Worm (Caenorhabditis elegans) whole organism, L2 larva: Measurements from ENCODE around the gene apt-9.

Experiments
- C34F6.9 ChIP-seq: fragments of 150-350 bp; optimal IDR thresholded peaks from 2 replicates; lab custom pipeline; 2014; ENCODE audit warnings: missing biosample characterization, missing genetic modification characterization
- F13H6.1 ChIP-seq: sonication (generic microtip); optimal IDR thresholded peaks from 2 replicates; lab custom pipeline; 2016; ENCODE audit warnings: missing genetic modification characterization, missing compliant biosample characterization
- R02D3.7 ChIP-seq: fragments of 150-350 bp; optimal IDR thresholded peaks from 2 replicates; lab custom pipeline; 2014; ENCODE audit warnings: missing biosample characterization, missing genetic modification characterization
- ZK546.5 ChIP-seq: sonication (generic microtip); optimal IDR thresholded peaks from 2 replicates; lab custom pipeline; 2017; ENCODE audit warnings: missing biosample characterization, missing genetic modification characterization
- alr-1 ChIP-seq: fragments of 150-350 bp; optimal IDR thresholded peaks from 2 replicates; lab custom pipeline; 2014; ENCODE audit warnings: missing biosample characterization, missing genetic modification characterization
- aly-2 ChIP-seq: fragments of 150-350 bp; optimal IDR thresholded peaks from 2 replicates; lab custom pipeline; 2014; ENCODE audit warnings: missing biosample characterization, missing genetic modification characterization
- ama-1 ChIP-seq: fragments of 150-350 bp; optimal IDR thresholded peaks from 2 replicates; lab custom pipeline; 2018; ENCODE audit warnings: inconsistent platforms
- ceh-16 ChIP-seq: fragments of 150-350 bp; optimal IDR thresholded peaks from 2 replicates; lab custom pipeline; 2014; ENCODE audit warnings: missing biosample characterization, missing genetic modification characterization
- crh-2 ChIP-seq: sonication (generic microtip); optimal IDR thresholded peaks from 2 replicates; lab custom pipeline; 2017; ENCODE audit warnings: missing biosample characterization, missing genetic modification characterization
- dmd-4 ChIP-seq: sonication (generic microtip); optimal IDR thresholded peaks from 2 replicates; lab custom pipeline; 2017; ENCODE audit warnings: missing biosample characterization, missing genetic modification characterization
- egl-27 ChIP-seq: sonication (generic microtip); optimal IDR thresholded peaks from 3 replicates; lab custom pipeline; 2017; ENCODE audit warnings: missing biosample characterization, missing genetic modification reagents, missing genetic modification characterization
- elt-1 ChIP-seq: fragments of 150-350 bp; optimal IDR thresholded peaks from 2 replicates; lab custom pipeline; 2014; ENCODE audit warnings: missing biosample characterization, missing genetic modification characterization
- fos-1 ChIP-seq: fragments of 150-350 bp; optimal IDR thresholded peaks from 2 replicates; lab custom pipeline; 2014; ENCODE audit warnings: missing biosample characterization, missing genetic modification characterization
- gmeb-1 ChIP-seq: fragments of 150-350 bp; optimal IDR thresholded peaks from 2 replicates; lab custom pipeline; 2014; ENCODE audit warnings: missing biosample characterization, missing genetic modification characterization
- lin-39 ChIP-seq: fragments of 150-350 bp; optimal IDR thresholded peaks from 2 replicates; lab custom pipeline; 2014; ENCODE audit warnings: missing biosample characterization, missing genetic modification reagents, missing genetic modification characterization
- mab-5 ChIP-seq: fragments of 150-350 bp; optimal IDR thresholded peaks from 2 replicates; lab custom pipeline; 2014; ENCODE audit warnings: missing biosample characterization, missing genetic modification characterization
- mbf-1 ChIP-seq: sonication (generic microtip); optimal IDR thresholded peaks from 2 replicates; lab custom pipeline; 2017; ENCODE audit warnings: missing biosample characterization, missing genetic modification characterization
- mdl-1 ChIP-seq, 2 experiments: fragments of 150-350 bp in 1 of 2; sonication (generic microtip) in 1 of 2; optimal IDR thresholded peaks; 2 replicates each; lab custom pipeline; 2017; ENCODE audit warnings: missing biosample characterization in 2 of 2, missing genetic modification characterization in 2 of 2
- nhr-10 ChIP-seq: sonication (generic microtip); optimal IDR thresholded peaks from 2 replicates; lab custom pipeline; 2017; ENCODE audit warnings: missing biosample characterization, missing genetic modification characterization
- nhr-11 ChIP-seq: fragments of 150-350 bp; optimal IDR thresholded peaks from 2 replicates; lab custom pipeline; 2014; ENCODE audit warnings: missing biosample characterization, missing genetic modification characterization
- nhr-12 ChIP-seq: fragments of 150-350 bp; optimal IDR thresholded peaks from 2 replicates; lab custom pipeline; 2014; ENCODE audit warnings: missing biosample characterization, missing genetic modification characterization
- nhr-129 ChIP-seq: fragments of 150-350 bp; optimal IDR thresholded peaks from 2 replicates; lab custom pipeline; 2014; ENCODE audit warnings: missing biosample characterization, missing genetic modification characterization
- nhr-21 ChIP-seq: fragments of 150-350 bp; optimal IDR thresholded peaks from 2 replicates; lab custom pipeline; 2014; ENCODE audit warnings: missing biosample characterization, missing genetic modification characterization
- nhr-6 ChIP-seq: fragments of 150-350 bp; optimal IDR thresholded peaks from 2 replicates; lab custom pipeline; 2014; ENCODE audit warnings: missing biosample characterization, missing genetic modification characterization
- nhr-77 ChIP-seq: fragments of 150-350 bp; optimal IDR thresholded peaks from 2 replicates; lab custom pipeline; 2014; ENCODE audit warnings: missing biosample characterization, missing genetic modification characterization
- peb-1 ChIP-seq: fragments of 150-350 bp; optimal IDR thresholded peaks from 2 replicates; lab custom pipeline; 2014; ENCODE audit warnings: missing biosample characterization, missing genetic modification characterization
- sem-4 ChIP-seq: fragments of 150-350 bp; optimal IDR thresholded peaks from 2 replicates; lab custom pipeline; 2014; ENCODE audit warnings: missing biosample characterization, missing genetic modification reagents, missing genetic modification characterization
- sma-3 ChIP-seq: sonication (generic microtip); optimal IDR thresholded peaks from 2 replicates; lab custom pipeline; 2016; ENCODE audit warnings: missing genetic modification reagents, missing genetic modification characterization, missing compliant biosample characterization
- sma-9 ChIP-seq, 2 experiments: fragments of 150-350 bp in 1 of 2; sonication (generic microtip) in 1 of 2; optimal IDR thresholded peaks; 2 replicates each; lab custom pipeline; 2014 to 2016; ENCODE audit warnings: missing genetic modification characterization in 2 of 2, mild to moderate bottlenecking in 1 of 2, missing biosample characterization in 1 of 2, missing compliant biosample characterization in 1 of 2, missing genetic modification reagents in 1 of 2, moderate library complexity in 1 of 2
- snpc-4 ChIP-seq: fragments of 150-350 bp; optimal IDR thresholded peaks from 2 replicates; lab custom pipeline; 2014; ENCODE audit warnings: missing biosample characterization, missing genetic modification characterization
- unc-39 ChIP-seq: fragments of 150-350 bp; optimal IDR thresholded peaks from 2 replicates; lab custom pipeline; 2014; ENCODE audit warnings: missing biosample characterization, missing genetic modification characterization
- ztf-1 ChIP-seq: fragments of 200-800 bp; sonication (Bioruptor generic); conservative IDR thresholded peaks from 2 replicates; pipeline ENCODE4 v1.3.6; 2022; ENCODE audit warnings: missing genetic modification characterization, missing compliant biosample characterization
- ztf-11 ChIP-seq: sonication (generic microtip); optimal IDR thresholded peaks from 2 replicates; lab custom pipeline; 2017; ENCODE audit warnings: missing biosample characterization, missing genetic modification characterization
- ztf-4 ChIP-seq: fragments of 150-350 bp; optimal IDR thresholded peaks from 2 replicates; lab custom pipeline; 2014; ENCODE audit warnings: missing biosample characterization, missing genetic modification characterization

The apt-9 gene

ce11 chrX:11067256-11067655 is 1.1 kb upstream of the apt-9 start:
- no peak for TF ChIP-seq nhr-77 (tag; lab: Kevin White, UChicago)
- peak; percentile 25 for TF ChIP-seq egl-27
- TF ChIP-seq gmeb-1 (tag; lab: Kevin White, UChicago) = no peak
- TF ChIP-seq sma-9 (GFP tag; optimal IDR thresholded peaks at IDR 0.05; lab: Kevin White, UChicago) = no peak
- no peak for TF ChIP-seq sma-9 (tag; optimal IDR thresholded peaks at IDR 0.05; lab: Kevin White, UChicago)
- TF ChIP-seq ztf-1 (GFP tag; lab: Robert Waterston, UW) = no peak
- TF ChIP-seq fos-1 (tag; lab: Kevin White, UChicago) = peak; percentile 6
- TF ChIP-seq unc-39 = no peak

- TF ChIP-seq snpc-4 (tag; lab: Kevin White, UChicago) (no peak), mab-5 (tag; lab: Kevin White, UChicago) (no peak), R02D3.7 (no peak), ztf-4 (tag; lab: Kevin White, UChicago) (no peak), dmd-4 (tag; lab: Kevin White, UChicago) (no peak), egl-27 (no peak), nhr-10 (tag; lab: Kevin White, UChicago) (no peak), F13H6.1 (tag; lab: Kevin White, UChicago) (no peak), mbf-1 (tag; lab: Kevin White, UChicago) (no peak), nhr-11 (tag; lab: Kevin White, UChicago) (no peak), sem-4 (no peak), crh-2 (no peak), alr-1 (tag; lab: Kevin White, UChicago) (no peak), unc-39 (no peak), aly-2 (tag; lab: Kevin White, UChicago) (no peak)
- TF ChIP-seq, all 48 proteins: peak for 0
Observed at ce11 chrX:11072701-11073100, 4.4 kb downstream of the apt-9 start.

DNA sequence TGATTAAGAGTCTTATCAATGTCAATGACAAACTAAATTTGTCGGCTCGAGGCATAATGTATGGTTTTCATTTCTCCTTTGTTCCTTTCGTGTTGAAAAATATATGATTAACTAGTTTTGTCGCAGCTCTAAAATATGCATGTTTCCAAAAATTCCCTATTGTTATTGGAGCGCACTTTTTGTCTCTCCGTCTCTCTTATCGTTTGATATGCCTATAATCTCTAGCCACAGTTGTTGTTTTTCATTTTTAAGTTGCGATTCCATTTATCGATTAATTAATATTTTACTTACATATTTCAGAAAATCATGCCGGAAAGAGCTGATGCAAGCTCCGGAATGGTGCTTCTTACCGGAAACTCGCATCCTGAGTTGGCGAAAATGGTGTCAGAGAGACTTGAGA is 5.0 kb downstream of the apt-9 start, which contains the start of gene W04G3.5:
Gene W04G3.5 (plus strand): TSS at position 301 of the 400 bp plus-strand sequence.
- TF ChIP-seq alr-1 (tag; lab: Kevin White, UChicago) = no peak
- no peak for TF ChIP-seq lin-39 (tag; lab: Kevin White, UChicago)
- no peak for TF ChIP-seq nhr-6 (tag; lab: Kevin White, UChicago)
- TF ChIP-seq mdl-1 (tag; optimal IDR thresholded peaks at IDR 0.05; lab: Kevin White, UChicago) = no peak

DNA sequence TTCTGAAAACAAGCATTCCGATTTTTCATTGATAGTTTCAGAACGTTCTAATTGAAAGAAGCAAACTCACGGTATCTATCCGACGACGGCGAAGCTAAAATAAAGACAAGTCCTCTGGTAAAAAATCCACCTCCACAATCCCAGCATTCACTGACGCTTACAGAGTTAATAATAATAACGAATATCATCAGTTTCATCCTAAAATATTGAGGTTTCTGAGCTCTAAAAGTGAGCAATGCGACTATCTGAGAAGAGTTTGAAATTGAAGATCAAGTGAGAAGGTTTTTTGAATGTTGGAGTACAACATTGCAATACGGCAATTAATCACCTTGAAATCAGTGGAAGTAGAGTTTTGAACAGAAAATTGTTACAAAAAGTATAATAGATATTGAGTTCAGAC is 8.2 kb downstream of the apt-9 start, which contains the start of gene W04G3.12:
Gene W04G3.12 (minus strand): TSS at position 311 of the 400 bp plus-strand sequence.
- TF ChIP-seq ztf-4 (tag; lab: Kevin White, UChicago) (no peak), nhr-10 (tag; lab: Kevin White, UChicago) (no peak), mdl-1 (tag; optimal IDR thresholded peaks at IDR 0.05; lab: Kevin White, UChicago) (no peak), mbf-1 (tag; lab: Kevin White, UChicago) (no peak), ZK546.5 (tag; lab: Kevin White, UChicago) (no peak), aly-2 (tag; lab: Kevin White, UChicago) (no peak), nhr-77 (tag; lab: Kevin White, UChicago) (no peak), sma-3 (GFP tag; lab: Kevin White, UChicago) (no peak), nhr-21 (tag; lab: Kevin White, UChicago) (no peak), nhr-129 (tag; lab: Kevin White, UChicago) (no peak), sem-4 (no peak), peb-1 (tag; lab: Kevin White, UChicago) (no peak), ama-1 (lab: Kevin White, UChicago) (no peak), C34F6.9 (tag; lab: Kevin White, UChicago) (no peak), crh-2 (no peak), egl-27 (no peak), ceh-16 (tag; lab: Kevin White, UChicago) (no peak), ztf-11 (tag; lab: Kevin White, UChicago) (no peak)

DNA sequence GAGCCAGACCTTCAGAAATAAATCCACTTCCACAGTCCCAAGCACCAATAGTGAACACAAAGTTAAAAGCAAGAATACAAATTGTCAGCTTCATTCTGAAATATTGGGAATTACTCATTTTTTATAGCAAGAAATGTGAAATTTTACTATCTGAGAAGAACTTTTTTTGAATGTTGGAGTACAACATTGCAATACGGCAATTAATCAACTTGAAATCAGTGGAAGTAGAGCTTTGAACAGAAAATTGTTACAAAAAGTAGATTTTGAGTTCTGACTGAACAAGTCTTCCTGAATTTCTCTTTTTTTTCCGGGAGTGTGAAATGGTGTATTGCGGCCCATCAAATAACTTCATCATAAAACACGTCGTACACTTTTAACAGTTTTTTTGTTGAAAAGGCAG is 9.8 kb downstream of the apt-9 start, which contains the start of gene W04G3.10:
Gene W04G3.10 (minus strand): TSS at position 101 of the 400 bp plus-strand sequence.
- TF ChIP-seq nhr-11 (tag; lab: Kevin White, UChicago) (no peak), crh-2 (no peak), snpc-4 (tag; lab: Kevin White, UChicago) (no peak), elt-1 (no peak), nhr-12 (tag; lab: Kevin White, UChicago) (no peak), nhr-21 (tag; lab: Kevin White, UChicago) (no peak)
